Fruit fly (Drosophila melanogaster): ENCODE measurements around the gene CG32104.

CG32104 gene

DNA sequence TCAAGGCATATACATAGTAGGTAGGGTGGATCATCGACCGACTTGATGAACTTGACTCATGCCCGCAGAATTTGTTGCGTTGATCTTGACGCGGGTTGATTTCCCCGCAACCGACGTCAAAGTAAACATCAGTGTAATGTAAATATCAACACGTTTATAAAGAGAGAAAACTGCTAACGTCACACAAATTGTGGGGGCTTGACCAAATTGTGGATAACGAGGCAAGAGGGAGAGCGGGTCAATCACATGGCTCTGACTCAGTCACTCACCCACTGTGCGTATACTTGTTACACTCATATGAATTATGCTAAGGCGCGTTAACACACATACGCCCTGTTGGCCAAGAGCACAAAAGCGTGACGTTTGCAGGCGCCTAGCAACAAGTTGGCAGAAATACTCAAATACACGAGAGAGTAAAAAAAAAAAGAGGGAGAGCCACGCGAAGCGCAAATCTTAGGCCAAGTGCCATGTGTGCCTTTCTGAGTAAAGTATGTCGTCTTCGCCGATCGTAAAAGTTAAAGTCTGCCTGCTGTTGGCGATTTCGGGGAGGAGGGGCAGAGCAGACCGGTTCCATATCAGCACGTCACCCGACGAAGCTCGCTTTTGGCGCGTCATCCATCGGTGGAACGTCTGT lies 8.0 kb upstream of the CG32104 start (continued):
- peak; percentile 83 for TF ChIP-seq en (GFP tag; optimal IDR thresholded peaks at IDR 0.05)
- no peak for TF ChIP-seq usp (GFP tag; optimal IDR thresholded peaks at IDR 0.05)
- 0 out of 3 replicates have a peak, but pooled peaks have one; percentile 16 for TF ChIP-seq zen2 (GFP tag; IDR thresholded peaks at IDR 0.05; ENCODE audit: partially characterized antibody)
- peak; percentile 95 for TF ChIP-seq sens (GFP tag)
- TF ChIP-seq BEAF-32 (GFP tag; optimal IDR thresholded peaks at IDR 0.05): no peak
- peak; percentile 94 for TF ChIP-seq abd-A (tag; optimal IDR thresholded peaks at IDR 0.05)
- TF ChIP-seq CG5180 (GFP tag; optimal IDR thresholded peaks at IDR 0.05): peak; percentile 87
- TF ChIP-seq Hmr (GFP tag; optimal IDR thresholded peaks at IDR 0.05): peak; percentile 98
- peak; percentile 86 for TF ChIP-seq Adf1 (GFP tag; IDR thresholded peaks at IDR 0.05)
- TF ChIP-seq Vsx1 (GFP tag; optimal IDR thresholded peaks at IDR 0.05): peak; percentile 92
- TF ChIP-seq CG17829 (tag; optimal IDR thresholded peaks at IDR 0.05): peak; percentile 22
- no peak for TF ChIP-seq Bgb (GFP tag; IDR thresholded peaks at IDR 0.05; ENCODE audit: partially characterized antibody)
- TF ChIP-seq CG4820 (GFP tag; optimal IDR thresholded peaks at IDR 0.05): peak; percentile 50
- peak; percentile 97 for TF ChIP-seq caup (GFP tag; optimal IDR thresholded peaks at IDR 0.05; ENCODE audit: severe bottlenecking)
- no peak for TF ChIP-seq Doc2 (GFP tag; IDR thresholded peaks at IDR 0.05)
- TF ChIP-seq ssp (GFP tag; IDR thresholded peaks at IDR 0.05): peak; percentile 48; the same call in 1 of the 2 replicates
- TF ChIP-seq fd3F (GFP tag; optimal IDR thresholded peaks at IDR 0.05): peak; percentile 93
- TF ChIP-seq sna (GFP tag; IDR thresholded peaks at IDR 0.05; ENCODE audit: partially characterized antibody): peak; percentile 24; the same call in 1 of the 2 replicates
- TF ChIP-seq ken (GFP tag; IDR thresholded peaks at IDR 0.05): peak; percentile 72
- peak; percentile 92 for TF ChIP-seq MTF-1 (GFP tag; optimal IDR thresholded peaks at IDR 0.05; ENCODE audit: borderline replicate concordance)
- peak; percentile 88 for TF ChIP-seq repo (GFP tag; optimal IDR thresholded peaks at IDR 0.05)
- TF ChIP-seq tna (GFP tag; IDR thresholded peaks at IDR 0.05; ENCODE audit: partially characterized antibody): no peak
- peak; percentile 80; the same call in 1 of the 3 replicates for TF ChIP-seq CG34422 (GFP tag; IDR thresholded peaks at IDR 0.05)
- TF ChIP-seq ranshi (GFP tag; IDR thresholded peaks at IDR 0.05): peak; percentile 93
- TF ChIP-seq sens-2 (GFP tag; IDR thresholded peaks at IDR 0.05): peak; percentile 78
- TF ChIP-seq CG3838 (GFP tag; optimal IDR thresholded peaks at IDR 0.05): peak; percentile 92
- TF ChIP-seq CG17912 (GFP tag; optimal IDR thresholded peaks at IDR 0.05): peak; percentile 90
- peak; percentile 60 for TF ChIP-seq cato (GFP tag; optimal IDR thresholded peaks at IDR 0.05; ENCODE audit: borderline replicate concordance)
- peak; percentile 82 for TF ChIP-seq slp2 (GFP tag; optimal IDR thresholded peaks at IDR 0.05)
- TF ChIP-seq CG34376 (GFP tag; optimal IDR thresholded peaks at IDR 0.05): peak; percentile 99
- peak; percentile 71 for TF ChIP-seq Nf-YC (tag; optimal IDR thresholded peaks at IDR 0.05)
- peak; percentile 80 for TF ChIP-seq pfk (GFP tag; optimal IDR thresholded peaks at IDR 0.05)
- peak; percentile 89 for TF ChIP-seq NC2α (GFP tag; optimal IDR thresholded peaks at IDR 0.05)
- no peak for TF ChIP-seq CG14860 (GFP tag; IDR thresholded peaks at IDR 0.05; ENCODE audit: partially characterized antibody)
- TF ChIP-seq CG31441 (GFP tag; IDR thresholded peaks at IDR 0.05): no peak; the same call in 1 of the 2 replicates
- peak; percentile 95 for TF ChIP-seq sob (GFP tag; IDR thresholded peaks at IDR 0.05)
- peak; percentile 90 for TF ChIP-seq onecut (GFP tag; IDR thresholded peaks at IDR 0.05)
- TF ChIP-seq peb (GFP tag; IDR thresholded peaks at IDR 0.05): peak; percentile 52; the same call in 1 of the 2 replicates
- TF ChIP-seq ato (GFP tag; IDR thresholded peaks at IDR 0.05; ENCODE audit: partially characterized antibody): no peak
- TF ChIP-seq jigr1 (GFP tag; IDR thresholded peaks at IDR 0.05): no peak
- peak; percentile 57 for TF ChIP-seq Aef1 (GFP tag; IDR thresholded peaks at IDR 0.05)
- TF ChIP-seq Fer1 (GFP tag; optimal IDR thresholded peaks at IDR 0.05): peak; percentile 96
- peak; percentile 30 for TF ChIP-seq CG10979 (tag; optimal IDR thresholded peaks at IDR 0.05)
- TF ChIP-seq CG7963 (GFP tag; IDR thresholded peaks at IDR 0.05; ENCODE audit: partially characterized antibody): no peak
- TF ChIP-seq CG31388 (GFP tag; optimal IDR thresholded peaks at IDR 0.05): peak; percentile 61
- TF ChIP-seq Atf6 (GFP tag; IDR thresholded peaks at IDR 0.05): peak; percentile 98
- TF ChIP-seq Neu2 (GFP tag; optimal IDR thresholded peaks at IDR 0.05; ENCODE audit: borderline replicate concordance): no peak
- no peak for TF ChIP-seq CG15479 (GFP tag; optimal IDR thresholded peaks at IDR 0.05)
- TF ChIP-seq chm (GFP tag; IDR thresholded peaks at IDR 0.05): peak; percentile 92
